Worm (Caenorhabditis elegans) whole organism, early embryonic: Measurements from ENCODE around the gene Y61A9LA.1.

Experiments used
- B0310.2 ChIP-seq: sonication (generic microtip); optimal IDR thresholded peaks from 2 replicates; lab custom pipeline; 2016; ENCODE audit warnings: mild to moderate bottlenecking, missing genetic modification characterization, missing compliant biosample characterization
- F13C5.2 ChIP-seq: sonication (generic microtip); optimal IDR thresholded peaks from 2 replicates; lab custom pipeline; 2017; ENCODE audit warnings: mild to moderate bottlenecking, missing genetic modification characterization, inconsistent platforms, missing compliant biosample characterization
- aly-1 ChIP-seq: sonication (generic microtip); optimal IDR thresholded peaks from 2 replicates; lab custom pipeline; 2016; ENCODE audit warnings: missing genetic modification characterization, missing compliant biosample characterization
- ama-1 ChIP-seq: fragments of 150-350 bp; optimal IDR thresholded peaks from 2 replicates; lab custom pipeline; 2014
- ceh-13 ChIP-seq: fragments of 200-800 bp; sonication (Bioruptor generic); optimal IDR thresholded peaks from 2 replicates; lab custom pipeline; 2018; ENCODE audit warnings: mild to moderate bottlenecking, missing genetic modification characterization, missing compliant biosample characterization
- ceh-36 ChIP-seq: sonication (generic microtip); optimal IDR thresholded peaks from 2 replicates; lab custom pipeline; 2016; ENCODE audit warnings: missing genetic modification characterization, inconsistent platforms, missing compliant biosample characterization
- ets-7 ChIP-seq: sonication (generic microtip); optimal IDR thresholded peaks from 2 replicates; lab custom pipeline; 2016; ENCODE audit warnings: missing genotype, missing genetic modification characterization, missing compliant biosample characterization
- flt-1 ChIP-seq: fragments of 200-800 bp; sonication (Bioruptor generic); IDR thresholded peaks from 2 replicates; pipeline ENCODE4 v1.3.6; 2022; ENCODE audit warnings: missing genetic modification characterization, missing compliant biosample characterization
- hmbx-1 ChIP-seq: sonication (generic microtip); optimal IDR thresholded peaks from 2 replicates; lab custom pipeline; 2016; ENCODE audit warnings: mild to moderate bottlenecking, missing genetic modification characterization, missing compliant biosample characterization
- hmg-4 ChIP-seq: fragments of 200-800 bp; sonication (Bioruptor generic); optimal IDR thresholded peaks from 2 replicates; lab custom pipeline; 2018; ENCODE audit warnings: mild to moderate bottlenecking, missing genetic modification characterization, missing compliant biosample characterization
- hnd-1 ChIP-seq: sonication (generic microtip); optimal IDR thresholded peaks from 2 replicates; lab custom pipeline; 2016; ENCODE audit warnings: missing genetic modification characterization, missing compliant biosample characterization
- pes-1 ChIP-seq: fragments of 200-800 bp; sonication (Bioruptor generic); IDR thresholded peaks from 2 replicates; pipeline ENCODE4 v1.3.6; 2022; ENCODE audit warnings: missing genetic modification reagents, missing genetic modification characterization, missing compliant biosample characterization
- scrt-1 ChIP-seq: fragments of 200-800 bp; sonication (Bioruptor generic); IDR thresholded peaks from 2 replicates; pipeline ENCODE4 v1.3.6; 2022; ENCODE audit warnings: missing genetic modification characterization, missing compliant biosample characterization
- sea-1 ChIP-seq: fragments of 200-800 bp; sonication (Bioruptor generic); conservative IDR thresholded peaks from 2 replicates; pipeline ENCODE4 v1.3.6; 2022; ENCODE audit warnings: missing genetic modification characterization, missing compliant biosample characterization
- tbx-11 ChIP-seq: fragments of 200-800 bp; sonication (Bioruptor generic); IDR thresholded peaks from 2 replicates; pipeline ENCODE4 v1.3.6; 2022; ENCODE audit warnings: missing genetic modification characterization, missing compliant biosample characterization
- tbx-37 ChIP-seq: fragments of 200-800 bp; sonication (Bioruptor generic); conservative IDR thresholded peaks from 2 replicates; pipeline ENCODE4 v1.3.6; 2022; ENCODE audit warnings: missing genetic modification reagents, missing genetic modification characterization, missing compliant biosample characterization
- tra-4 ChIP-seq: sonication (generic microtip); optimal IDR thresholded peaks from 2 replicates; lab custom pipeline; 2017; ENCODE audit warnings: missing genetic modification characterization, missing compliant biosample characterization

Gene Y61A9LA.1

ce11 chrV:4624717-4625116 lies 39.6 kb downstream of the Y61A9LA.1 start:
- TF ChIP-seq ets-7 (no peak), ceh-13 (GFP tag; lab: Kevin White, UChicago) (no peak), tbx-11 (GFP tag; lab: Robert Waterston, UW) (no peak), tbx-37 (GFP tag; lab: Robert Waterston, UW) (no peak), aly-1 (no peak), sea-1 (no peak), flt-1 (GFP tag; lab: Robert Waterston, UW) (no peak), hmbx-1 (no peak), pes-1 (no peak), hnd-1 (tag; lab: Kevin White, UChicago) (no peak), F13C5.2 (tag; lab: Kevin White, UChicago) (no peak)

ce11 chrV:4626344-4626743 lies 41.2 kb downstream of the Y61A9LA.1 start:
- TF ChIP-seq aly-1: no peak
- TF ChIP-seq tra-4 (tag; lab: Kevin White, UChicago): no peak
- no peak for TF ChIP-seq hnd-1 (tag; lab: Kevin White, UChicago)

ce11 chrV:4628517-4628930 lies 43.4 kb downstream of the Y61A9LA.1 start, which contains the start of gene pmt-2:
pmt-2 (plus strand) TSS chrV:4628580.
- no peak for TF ChIP-seq hmg-4
- TF ChIP-seq pes-1: no peak
- TF ChIP-seq ama-1 (lab: Kevin White, UChicago): no peak

- TF ChIP-seq sea-1 (no peak), hmbx-1 (no peak), flt-1 (GFP tag; lab: Robert Waterston, UW) (no peak)
Observed at ce11 chrV:4630267-4630666, 45.2 kb downstream of the Y61A9LA.1 start.

DNA sequence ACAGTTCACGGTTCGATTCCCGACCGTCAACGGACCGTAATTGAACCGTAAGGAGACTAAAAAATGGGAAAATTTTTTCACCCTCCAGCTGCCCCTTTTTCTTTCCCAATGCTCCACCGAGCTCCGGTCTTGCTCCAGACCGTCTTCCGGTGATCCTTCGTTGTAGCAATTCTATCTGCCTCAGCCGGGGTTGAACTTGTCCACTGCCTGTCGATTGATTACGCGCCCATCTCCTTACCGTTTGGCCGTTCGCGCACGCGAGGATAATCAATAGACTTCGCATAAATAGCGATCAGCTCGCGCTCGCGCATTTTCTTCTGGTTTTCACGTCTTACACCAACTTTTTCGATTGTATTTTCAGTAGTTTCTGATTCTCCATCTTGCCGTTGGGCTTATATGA lies 47.7 kb downstream of the Y61A9LA.1 start:
- TF ChIP-seq scrt-1 (GFP tag; lab: Robert Waterston, UW): 0 out of 2 replicates have a peak, but pooled peaks have one; percentile 49

- TF ChIP-seq B0310.2 (tag; lab: Kevin White, UChicago) (no peak), tbx-11 (GFP tag; lab: Robert Waterston, UW) (no peak), aly-1 (no peak), ama-1 (lab: Kevin White, UChicago) (no peak), scrt-1 (GFP tag; lab: Robert Waterston, UW) (no peak), pes-1 (no peak), sea-1 (no peak), ceh-36 (tag; lab: Kevin White, UChicago) (no peak), F13C5.2 (tag; lab: Kevin White, UChicago) (no peak)
Observed at ce11 chrV:4637153-4637552, 52.0 kb downstream of the Y61A9LA.1 start.

ce11 chrV:4640501-4641150 lies 55.5 kb downstream of the Y61A9LA.1 start:
- no peak for TF ChIP-seq aly-1
- no peak for TF ChIP-seq hmbx-1
- no peak for TF ChIP-seq scrt-1 (GFP tag; lab: Robert Waterston, UW)
- TF ChIP-seq tbx-11 (GFP tag; lab: Robert Waterston, UW): no peak
- no peak for TF ChIP-seq flt-1 (GFP tag; lab: Robert Waterston, UW)
- no peak for TF ChIP-seq pes-1
- no peak for TF ChIP-seq hmg-4
- no peak for TF ChIP-seq ets-7

DNA sequence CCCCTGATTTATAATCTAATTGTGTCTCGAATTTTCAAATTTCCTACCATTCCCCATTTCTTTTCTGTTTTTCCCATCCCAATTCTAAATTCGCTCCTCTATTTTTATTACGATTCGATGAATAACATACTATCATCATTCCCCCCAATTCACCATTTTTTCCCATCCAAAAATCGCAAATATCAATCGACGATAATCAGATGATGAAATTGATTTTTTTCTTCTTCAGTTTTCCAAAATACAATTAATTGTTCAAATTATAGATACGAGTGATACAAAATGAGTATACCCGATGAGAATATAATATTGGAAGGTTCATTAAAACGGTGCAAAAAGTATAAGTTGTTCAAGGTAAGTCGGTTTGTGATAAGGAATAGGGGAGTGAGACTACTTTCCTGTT lies 57.6 kb downstream of the Y61A9LA.1 start, which contains the start of gene soc-1:
TSS of gene soc-1 (plus strand) at position 262 of the 400 bp plus-strand sequence.
- TF ChIP-seq F13C5.2 (tag; lab: Kevin White, UChicago): no peak
- TF ChIP-seq tbx-37 (GFP tag; lab: Robert Waterston, UW): no peak
- TF ChIP-seq tbx-11 (GFP tag; lab: Robert Waterston, UW): no peak
- TF ChIP-seq tra-4 (tag; lab: Kevin White, UChicago): no peak
- TF ChIP-seq ama-1 (lab: Kevin White, UChicago): no peak
- no peak for TF ChIP-seq flt-1 (GFP tag; lab: Robert Waterston, UW)
- TF ChIP-seq hmbx-1: no peak

DNA sequence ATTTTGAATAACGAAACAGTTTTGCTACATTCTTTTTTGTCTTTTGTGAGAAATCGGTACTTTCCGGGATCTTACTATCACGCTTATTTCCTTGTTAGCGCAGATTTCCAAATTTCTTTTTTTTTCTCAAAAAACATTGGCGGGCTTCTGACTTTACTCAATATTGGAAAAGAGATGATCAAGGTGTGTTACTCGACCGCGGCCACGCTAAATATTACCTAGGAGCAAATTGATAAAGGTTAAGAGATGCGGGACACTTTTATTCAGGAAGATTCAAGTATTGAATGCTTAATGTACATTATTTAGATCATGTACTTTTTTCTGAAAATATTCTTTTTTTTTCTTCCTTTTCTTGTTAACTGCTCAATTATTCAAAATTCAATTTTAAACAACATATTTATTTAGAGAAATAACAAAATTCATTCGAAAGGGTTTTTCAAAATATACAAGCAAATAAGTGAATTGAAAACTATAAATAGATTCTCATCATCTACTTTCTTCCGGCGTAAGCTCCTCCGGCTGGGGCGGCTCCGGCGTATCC lies 62.2 kb downstream of the Y61A9LA.1 start:
- no peak for TF ChIP-seq scrt-1 (GFP tag; lab: Robert Waterston, UW)
- no peak for TF ChIP-seq pes-1
- no peak for TF ChIP-seq F13C5.2 (tag; lab: Kevin White, UChicago)
- no peak for TF ChIP-seq flt-1 (GFP tag; lab: Robert Waterston, UW)

ce11 chrV:4647857-4648256 lies 62.7 kb downstream of the Y61A9LA.1 start, which contains the start of gene F41F3.3:
F41F3.3 (minus strand) TSS chrV:4648239.
- TF ChIP-seq pes-1: no peak; the same call in 1 of the 2 replicates
- TF ChIP-seq scrt-1 (GFP tag; lab: Robert Waterston, UW): peak; percentile 76
- no peak for TF ChIP-seq ets-7
- TF ChIP-seq tra-4 (tag; lab: Kevin White, UChicago): no peak
- no peak for TF ChIP-seq ceh-36 (tag; lab: Kevin White, UChicago)
- peak; percentile 47 for TF ChIP-seq aly-1
- no peak for TF ChIP-seq tbx-37 (GFP tag; lab: Robert Waterston, UW)
- TF ChIP-seq ama-1 (lab: Kevin White, UChicago): no peak
- no peak for TF ChIP-seq tbx-11 (GFP tag; lab: Robert Waterston, UW)
- TF ChIP-seq hmg-4: peak; percentile 33
- TF ChIP-seq hnd-1 (tag; lab: Kevin White, UChicago): no peak
